Worm (Caenorhabditis elegans) whole organism, L1 larva: ENCODE measurements around the gene vrk-1.
A peak's percentile ranks its signal among the peaks of the same experiment; 100 is the strongest.

ENCODE experiments used
- C16A3.4 ChIP-seq: fragments of 150-350 bp; optimal IDR thresholded peaks from 2 replicates; lab custom pipeline; 2014; ENCODE audit warnings: missing biosample characterization, missing genetic modification characterization
- C34B4.2 ChIP-seq: sonication (generic microtip); optimal IDR thresholded peaks from 2 replicates; lab custom pipeline; 2017; ENCODE audit warnings: mild to moderate bottlenecking, missing genetic modification characterization, missing compliant biosample characterization
- Y116A8C.19 ChIP-seq: sonication (generic microtip); optimal IDR thresholded peaks from 2 replicates; lab custom pipeline; 2016; ENCODE audit warnings: missing compliant biosample characterization, missing genetic modification characterization, borderline replicate concordance
- aha-1 ChIP-seq: fragments of 150-350 bp; optimal IDR thresholded peaks from 2 replicates; lab custom pipeline; 2014; ENCODE audit warnings: missing biosample characterization, missing genetic modification characterization
- blmp-1 ChIP-seq: fragments of 150-350 bp; optimal IDR thresholded peaks from 2 replicates; lab custom pipeline; 2014; ENCODE audit warnings: missing biosample characterization, missing genetic modification characterization
- ceh-63 ChIP-seq: fragments of 200-800 bp; sonication (Bioruptor generic); optimal IDR thresholded peaks from 2 replicates; lab custom pipeline; 2018; ENCODE audit warnings: mild to moderate bottlenecking, missing genetic modification characterization, missing compliant biosample characterization
- ceh-8 ChIP-seq: fragments of 200-800 bp; sonication (Bioruptor generic); optimal IDR thresholded peaks from 2 replicates; lab custom pipeline; 2018; ENCODE audit warnings: mild to moderate bottlenecking, missing genetic modification characterization, moderate library complexity, missing compliant biosample characterization
- dpl-1 ChIP-seq, 3 experiments: fragments of 150-350 bp in 2 of 3; sonication (generic microtip) in 1 of 3; optimal IDR thresholded peaks; 2 replicates each; lab custom pipeline; 2014 to 2017; ENCODE audit warnings: missing biosample characterization in 3 of 3, missing genetic modification characterization in 3 of 3, missing genetic modification reagents in 3 of 3
- dsc-1 ChIP-seq: sonication (generic microtip); optimal IDR thresholded peaks from 2 replicates; lab custom pipeline; 2016; ENCODE audit warnings: mild to moderate bottlenecking, missing genetic modification characterization, missing compliant biosample characterization
- efl-1 ChIP-seq, 4 experiments: fragments of 150-350 bp; optimal IDR thresholded peaks in 3 of 4; peaks in 1 of 4; 1 replicate in 1 of 4; 2 replicates in 3 of 4; lab custom pipeline; 2014; ENCODE audit warnings: missing biosample characterization in 2 of 4, missing genetic modification characterization in 2 of 4, missing genetic modification reagents in 2 of 4
- egl-27 ChIP-seq, 2 experiments: fragments of 150-350 bp in 1 of 2; sonication (generic microtip); optimal IDR thresholded peaks; 3 replicates each; lab custom pipeline; 2017 to 2018; ENCODE audit warnings: missing biosample characterization in 2 of 2, missing genetic modification characterization in 2 of 2, missing genetic modification reagents in 2 of 2
- elt-3 ChIP-seq, 6 experiments: fragments of 150-350 bp in 1 of 6; sonication (generic microtip); optimal IDR thresholded peaks; 2 replicates each; lab custom pipeline; 2017 to 2018; ENCODE audit warnings: missing biosample characterization in 6 of 6, missing genetic modification characterization in 6 of 6, inconsistent platforms in 1 of 6
- fkh-10 ChIP-seq: sonication (generic microtip); optimal IDR thresholded peaks from 2 replicates; lab custom pipeline; 2017; ENCODE audit warnings: missing biosample characterization, missing genetic modification reagents, missing genetic modification characterization
- grh-1 ChIP-seq: fragments of 200-800 bp; sonication (Bioruptor generic); IDR thresholded peaks from 2 replicates; pipeline ENCODE4 v1.3.6; 2022; ENCODE audit warnings: missing genetic modification reagents, missing genetic modification characterization, missing compliant biosample characterization
- hlh-17 ChIP-seq: fragments of 200-800 bp; sonication (Bioruptor generic); optimal IDR thresholded peaks from 2 replicates; lab custom pipeline; 2018; ENCODE audit warnings: missing genetic modification characterization, mild to moderate bottlenecking, missing compliant biosample characterization, moderate library complexity, borderline replicate concordance
- hpl-2 ChIP-seq: fragments of 150-350 bp; optimal IDR thresholded peaks from 2 replicates; lab custom pipeline; 2014; ENCODE audit warnings: missing biosample characterization, missing genetic modification reagents, missing genetic modification characterization
- irx-1 ChIP-seq: sonication (generic microtip); optimal IDR thresholded peaks from 2 replicates; lab custom pipeline; 2016; ENCODE audit warnings: missing genetic modification characterization, missing compliant biosample characterization
- lin-14 ChIP-seq: fragments of 200-800 bp; sonication (Bioruptor generic); optimal IDR thresholded peaks from 2 replicates; lab custom pipeline; 2018; ENCODE audit warnings: mild to moderate bottlenecking, missing genetic modification characterization, moderate library complexity, missing compliant biosample characterization
- lin-35 ChIP-seq, 2 experiments: fragments of 150-350 bp; optimal IDR thresholded peaks; 2 replicates each; lab custom pipeline; 2014; ENCODE audit warnings: missing biosample characterization in 2 of 2, missing genetic modification characterization in 2 of 2, missing genetic modification reagents in 2 of 2
- lin-39 ChIP-seq: fragments of 150-350 bp; optimal IDR thresholded peaks from 2 replicates; lab custom pipeline; 2014; ENCODE audit warnings: missing biosample characterization, missing genetic modification reagents, missing genetic modification characterization
- lsy-2 ChIP-seq, 2 experiments: fragments of 150-350 bp; optimal IDR thresholded peaks; 2 replicates each; lab custom pipeline; 2014; ENCODE audit warnings: missing biosample characterization in 2 of 2, missing genetic modification characterization in 2 of 2
- mab-9 ChIP-seq: fragments of 200-800 bp; sonication (Bioruptor generic); IDR thresholded peaks from 2 replicates; pipeline ENCODE4 v1.3.6; 2022; ENCODE audit warnings: missing genetic modification reagents, missing genetic modification characterization, missing compliant biosample characterization
- mep-1 ChIP-seq: fragments of 150-350 bp; optimal IDR thresholded peaks from 2 replicates; lab custom pipeline; 2014; ENCODE audit warnings: missing biosample characterization, missing genetic modification characterization
- nhr-11 ChIP-seq: fragments of 150-350 bp; optimal IDR thresholded peaks from 2 replicates; lab custom pipeline; 2014; ENCODE audit warnings: missing biosample characterization, missing genetic modification characterization
- nhr-19 ChIP-seq: fragments of 200-800 bp; sonication (Bioruptor generic); conservative IDR thresholded peaks from 2 replicates; pipeline ENCODE4 v1.3.6; 2022; ENCODE audit warnings: missing genetic modification characterization, missing compliant biosample characterization
- nhr-28 ChIP-seq: fragments of 150-350 bp; optimal IDR thresholded peaks from 2 replicates; lab custom pipeline; 2014; ENCODE audit warnings: missing biosample characterization, missing genetic modification characterization
- nhr-71 ChIP-seq: sonication (generic microtip); optimal IDR thresholded peaks from 2 replicates; lab custom pipeline; 2016; ENCODE audit warnings: mild to moderate bottlenecking, missing genetic modification characterization, moderate library complexity, missing compliant biosample characterization
- nhr-77 ChIP-seq: fragments of 150-350 bp; optimal IDR thresholded peaks from 2 replicates; lab custom pipeline; 2014; ENCODE audit warnings: missing biosample characterization, missing genetic modification characterization
- nhr-85 ChIP-seq: sonication (generic microtip); peaks from one replicate; lab custom pipeline; 2016; ENCODE audit warnings: missing genetic modification characterization, inconsistent platforms, missing compliant biosample characterization
- nhr-90 ChIP-seq: sonication (generic microtip); optimal IDR thresholded peaks from 2 replicates; lab custom pipeline; 2016; ENCODE audit warnings: mild to moderate bottlenecking, missing genetic modification characterization, missing compliant biosample characterization; ENCODE audit not compliant: poor library complexity
- pag-3 ChIP-seq: sonication (generic microtip); optimal IDR thresholded peaks from 2 replicates; lab custom pipeline; 2017; ENCODE audit warnings: missing genetic modification characterization, mild to moderate bottlenecking, missing compliant biosample characterization, antibody characterized with exemption, borderline replicate concordance; ENCODE audit not compliant: insufficient read depth
- pax-3 ChIP-seq: fragments of 200-800 bp; sonication (Bioruptor generic); optimal IDR thresholded peaks from 2 replicates; lab custom pipeline; 2018; ENCODE audit warnings: mild to moderate bottlenecking, missing genetic modification characterization, moderate library complexity, missing compliant biosample characterization
- pqm-1 ChIP-seq: sonication (generic microtip); optimal IDR thresholded peaks from 3 replicates; lab custom pipeline; 2017; ENCODE audit warnings: missing biosample characterization, missing genetic modification characterization
- rnt-1 ChIP-seq: sonication (generic microtip); optimal IDR thresholded peaks from 2 replicates; lab custom pipeline; 2016; ENCODE audit warnings: mild to moderate bottlenecking, missing genetic modification characterization, moderate library complexity, missing compliant biosample characterization
- snu-23 ChIP-seq: sonication (generic microtip); optimal IDR thresholded peaks from 2 replicates; lab custom pipeline; 2016; ENCODE audit warnings: missing genetic modification characterization, missing compliant biosample characterization
- sox-4 ChIP-seq: sonication (generic microtip); optimal IDR thresholded peaks from 2 replicates; lab custom pipeline; 2016; ENCODE audit warnings: missing genetic modification characterization, missing compliant biosample characterization
- unc-30 ChIP-seq: sonication (generic microtip); optimal IDR thresholded peaks from 2 replicates; lab custom pipeline; 2017; ENCODE audit warnings: missing biosample characterization, missing genetic modification characterization
- unc-62 ChIP-seq: fragments of 150-350 bp; optimal IDR thresholded peaks from 2 replicates; lab custom pipeline; 2014; ENCODE audit warnings: missing biosample characterization, missing genetic modification reagents, missing genetic modification characterization
- vab-15 ChIP-seq: sonication (generic microtip); optimal IDR thresholded peaks from 2 replicates; lab custom pipeline; 2017; ENCODE audit warnings: missing genotype, mild to moderate bottlenecking, missing genetic modification characterization, missing compliant biosample characterization
- xbp-1 ChIP-seq: sonication (generic microtip); optimal IDR thresholded peaks from 2 replicates; lab custom pipeline; 2016; ENCODE audit warnings: missing genetic modification characterization, missing compliant biosample characterization
- zag-1 ChIP-seq: fragments of 150-350 bp; optimal IDR thresholded peaks from 2 replicates; lab custom pipeline; 2014; ENCODE audit warnings: missing biosample characterization, missing genetic modification characterization
- zip-4 ChIP-seq: fragments of 200-800 bp; sonication (Bioruptor generic); optimal IDR thresholded peaks from 2 replicates; lab custom pipeline; 2018; ENCODE audit warnings: mild to moderate bottlenecking, missing genetic modification characterization, moderate library complexity, missing compliant biosample characterization
- ztf-11 ChIP-seq, 2 experiments: sonication (generic microtip); optimal IDR thresholded peaks; 2 replicates each; lab custom pipeline; 2016 to 2017; ENCODE audit warnings: missing genetic modification characterization in 2 of 2, missing biosample characterization in 1 of 2, missing compliant biosample characterization in 1 of 2
- ztf-4 ChIP-seq: fragments of 150-350 bp; optimal IDR thresholded peaks from 2 replicates; lab custom pipeline; 2014; ENCODE audit warnings: missing biosample characterization, missing genetic modification characterization

The vrk-1 gene

DNA sequence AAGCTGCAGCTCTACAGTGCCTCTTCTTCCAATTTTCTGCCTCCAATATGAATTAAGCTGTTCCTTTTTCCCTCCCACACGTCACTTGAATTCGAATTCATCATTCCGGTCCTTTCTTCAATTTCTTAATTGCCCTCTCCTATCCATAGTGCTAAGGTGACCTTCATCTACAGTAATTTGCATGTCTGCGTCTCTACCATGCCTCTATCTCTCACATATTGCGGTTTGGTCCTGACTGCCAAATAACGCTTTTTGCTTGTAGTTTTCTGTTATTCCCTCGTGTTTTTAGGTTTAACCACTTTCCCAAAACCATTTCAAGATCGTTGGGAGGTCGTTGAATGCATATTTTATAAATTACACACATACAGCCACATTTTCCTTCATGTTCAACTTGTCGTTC, 41.1 kb upstream of the vrk-1 start:
- no peak for TF ChIP-seq sox-4 (tag; lab: Kevin White, UChicago)
- TF ChIP-seq lin-14 (GFP tag; lab: Kevin White, UChicago) = peak; percentile 63
- peak in 1 of 2 experiments; percentile 2 for TF ChIP-seq efl-1 (optimal IDR thresholded peaks at IDR 0.05; lab: Kevin White, UChicago)
- peak in 1 of 2 experiments; percentile 33 for TF ChIP-seq efl-1 (GFP tag; optimal IDR thresholded peaks at IDR 0.05 in 1 of 2; lab: Kevin White, UChicago)
- peak; percentile 63 for TF ChIP-seq blmp-1 (tag; lab: Kevin White, UChicago)
- no peak for TF ChIP-seq hpl-2 (GFP tag; lab: Kevin White, UChicago)
- no peak for TF ChIP-seq dsc-1 (tag; lab: Kevin White, UChicago)
- TF ChIP-seq ceh-8 (GFP tag; lab: Kevin White, UChicago) = no peak
- no peak for TF ChIP-seq nhr-90 (tag; lab: Kevin White, UChicago)
- no peak for TF ChIP-seq nhr-11 (tag; lab: Kevin White, UChicago)
- peak; percentile 51 for TF ChIP-seq mep-1 (tag; lab: Kevin White, UChicago)
- TF ChIP-seq ceh-63 = no peak
- TF ChIP-seq lsy-2 (tag; optimal IDR thresholded peaks at IDR 0.05; lab: Kevin White, UChicago) = peak; percentile 4 to 31
- no peak for TF ChIP-seq pag-3
- TF ChIP-seq snu-23 (GFP tag; lab: Kevin White, UChicago) = peak; percentile 32
- peak in 1 of 2 experiments; percentile 19 for TF ChIP-seq lin-35 (GFP tag; optimal IDR thresholded peaks at IDR 0.05; lab: Kevin White, UChicago)
- no peak for TF ChIP-seq ztf-11 (tag; optimal IDR thresholded peaks at IDR 0.05; lab: Kevin White, UChicago)
- no peak for TF ChIP-seq zag-1 (tag; lab: Kevin White, UChicago)
- no peak for TF ChIP-seq mab-9
- TF ChIP-seq grh-1 = peak; percentile 55; the same call in 1 of the 2 replicates
- TF ChIP-seq pax-3 = no peak
- TF ChIP-seq aha-1 (tag; lab: Kevin White, UChicago) = no peak
- TF ChIP-seq zip-4 (GFP tag; lab: Kevin White, UChicago) = no peak
- TF ChIP-seq elt-3 (tag; optimal IDR thresholded peaks at IDR 0.05; lab: Kevin White, UChicago) = peak in 1 of 6 experiments; percentile 31
- no peak for TF ChIP-seq nhr-28 (tag; lab: Kevin White, UChicago)
- peak; percentile 86 for TF ChIP-seq nhr-85 (tag; lab: Kevin White, UChicago)
- TF ChIP-seq C16A3.4 (tag; lab: Kevin White, UChicago) = no peak
- TF ChIP-seq xbp-1 = no peak
- TF ChIP-seq nhr-71 = peak; percentile 8
- TF ChIP-seq C34B4.2 (tag; lab: Kevin White, UChicago) = no peak
- TF ChIP-seq fkh-10 (GFP tag; lab: Kevin White, UChicago) = no peak
- no peak for TF ChIP-seq pqm-1 (tag; lab: Kevin White, UChicago)
- 0 out of 2 replicates have a peak, but pooled peaks have one; percentile 5 for TF ChIP-seq nhr-19 (GFP tag; lab: Robert Waterston, UW)
- TF ChIP-seq unc-62 (GFP tag; lab: Kevin White, UChicago) = no peak
- TF ChIP-seq egl-27 (tag; optimal IDR thresholded peaks at IDR 0.05; lab: Kevin White, UChicago) = no peak
- peak; percentile 19 for TF ChIP-seq vab-15 (tag; lab: Kevin White, UChicago)
- TF ChIP-seq unc-30 (tag; lab: Kevin White, UChicago) = no peak
- TF ChIP-seq ztf-4 (tag; lab: Kevin White, UChicago) = no peak
- TF ChIP-seq Y116A8C.19 (tag; lab: Kevin White, UChicago) = no peak
- TF ChIP-seq rnt-1 (tag; lab: Kevin White, UChicago) = peak; percentile 21
- no peak for TF ChIP-seq lin-39 (tag; lab: Kevin White, UChicago)
- TF ChIP-seq, all 84 proteins: peak for 14

DNA sequence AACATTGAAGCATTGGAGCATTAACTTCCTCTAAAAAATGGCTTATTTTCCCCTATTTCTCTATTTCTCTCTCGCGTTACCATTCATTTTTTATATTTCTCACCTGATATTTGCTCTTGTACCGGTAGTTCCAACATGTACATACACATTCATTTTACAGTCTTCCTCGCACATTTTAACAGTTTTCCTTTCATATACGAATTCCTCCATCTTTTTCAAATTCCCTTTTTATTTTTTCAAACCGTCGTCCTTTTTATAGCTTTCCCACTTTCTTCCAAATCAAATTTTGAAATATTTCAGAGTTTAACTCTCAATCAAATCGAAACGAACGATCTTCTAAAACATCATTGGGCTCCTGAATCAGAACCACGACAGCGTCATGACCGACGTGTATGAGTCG, 37.5 kb upstream of the vrk-1 start, which contains the start of gene rfip-1:
Gene rfip-1 (plus strand): TSS at position 301 of the 400 bp plus-strand sequence.
- TF ChIP-seq hlh-17 (GFP tag; lab: Kevin White, UChicago) = no peak
- TF ChIP-seq zag-1 (tag; lab: Kevin White, UChicago) = no peak
- TF ChIP-seq zip-4 (GFP tag; lab: Kevin White, UChicago) = no peak
- TF ChIP-seq dpl-1 (GFP tag; optimal IDR thresholded peaks at IDR 0.05; lab: Kevin White, UChicago) = no peak
- no peak for TF ChIP-seq irx-1 (tag; lab: Kevin White, UChicago)
- no peak for TF ChIP-seq lsy-2 (tag; optimal IDR thresholded peaks at IDR 0.05; lab: Kevin White, UChicago)
- TF ChIP-seq pax-3 = no peak
- no peak for TF ChIP-seq nhr-77
